Worm (Caenorhabditis elegans) whole organism, late embryonic: Measurements from ENCODE around the gene umps-1.

Source experiments
- C08G9.2 ChIP-seq: sonication (generic microtip); optimal IDR thresholded peaks from 2 replicates; lab custom pipeline; 2016; ENCODE audit warnings: mild to moderate bottlenecking, missing genetic modification characterization, moderate library complexity, missing compliant biosample characterization
- C38D4.7 ChIP-seq: fragments of 200-800 bp; sonication (Bioruptor generic); optimal IDR thresholded peaks from 2 replicates; lab custom pipeline; 2018; ENCODE audit warnings: mild to moderate bottlenecking, missing genetic modification characterization, moderate library complexity, missing compliant biosample characterization
- F13H6.1 ChIP-seq: sonication (generic microtip); optimal IDR thresholded peaks from 2 replicates; lab custom pipeline; 2016; ENCODE audit warnings: missing genetic modification characterization, missing compliant biosample characterization
- K02D7.2 ChIP-seq: sonication (generic microtip); optimal IDR thresholded peaks from 2 replicates; lab custom pipeline; 2017; ENCODE audit warnings: mild to moderate bottlenecking, missing genetic modification characterization, missing compliant biosample characterization
- K09A11.1 ChIP-seq: sonication (generic microtip); optimal IDR thresholded peaks from 2 replicates; lab custom pipeline; 2017; ENCODE audit warnings: antibody characterized with exemption, mild to moderate bottlenecking, missing genetic modification characterization, missing compliant biosample characterization; ENCODE audit not compliant: insufficient read depth
- T23F11.4 ChIP-seq: fragments of 200-800 bp; sonication (Bioruptor generic); optimal IDR thresholded peaks from 2 replicates; lab custom pipeline; 2018; ENCODE audit warnings: mild to moderate bottlenecking, missing genetic modification characterization, missing compliant biosample characterization
- ahr-1 ChIP-seq: sonication (generic microtip); optimal IDR thresholded peaks from 2 replicates; lab custom pipeline; 2016; ENCODE audit warnings: missing genetic modification characterization, missing compliant biosample characterization
- ama-1 ChIP-seq: fragments of 150-350 bp; optimal IDR thresholded peaks from 2 replicates; lab custom pipeline; 2014
- ceh-14 ChIP-seq: sonication (generic microtip); optimal IDR thresholded peaks from 2 replicates; lab custom pipeline; 2016; ENCODE audit warnings: missing genotype, missing genetic modification characterization, missing compliant biosample characterization
- ceh-18 ChIP-seq: sonication (generic microtip); optimal IDR thresholded peaks from 2 replicates; lab custom pipeline; 2016; ENCODE audit warnings: missing genetic modification characterization, missing compliant biosample characterization
- ceh-19 ChIP-seq: fragments of 200-800 bp; sonication (Bioruptor generic); optimal IDR thresholded peaks from 2 replicates; lab custom pipeline; 2018; ENCODE audit warnings: mild to moderate bottlenecking, missing genetic modification characterization, missing compliant biosample characterization
- ceh-2 ChIP-seq: sonication (generic microtip); optimal IDR thresholded peaks from 2 replicates; lab custom pipeline; 2016; ENCODE audit warnings: missing genotype, missing genetic modification characterization, missing compliant biosample characterization
- ceh-22 ChIP-seq: sonication (generic microtip); optimal IDR thresholded peaks from 2 replicates; lab custom pipeline; 2017; ENCODE audit warnings: missing biosample characterization, missing genetic modification characterization
- ceh-30 ChIP-seq: fragments of 150-350 bp; optimal IDR thresholded peaks from 2 replicates; lab custom pipeline; 2014; ENCODE audit warnings: missing biosample characterization, missing genetic modification characterization
- ceh-31 ChIP-seq: sonication (generic microtip); optimal IDR thresholded peaks from 2 replicates; lab custom pipeline; 2016; ENCODE audit warnings: missing genetic modification characterization, missing compliant biosample characterization
- ceh-34 ChIP-seq: sonication (generic microtip); optimal IDR thresholded peaks from 2 replicates; lab custom pipeline; 2016; ENCODE audit warnings: mild to moderate bottlenecking, missing genetic modification characterization, missing compliant biosample characterization
- ceh-45 ChIP-seq: fragments of 200-800 bp; sonication (Bioruptor generic); IDR thresholded peaks from 2 replicates; pipeline ENCODE4 v1.3.6; 2022; ENCODE audit warnings: missing genetic modification reagents, missing genetic modification characterization, missing compliant biosample characterization
- ceh-48 ChIP-seq: sonication (generic microtip); optimal IDR thresholded peaks from 2 replicates; lab custom pipeline; 2016; ENCODE audit warnings: missing genetic modification characterization, inconsistent platforms, missing compliant biosample characterization
- ceh-6 ChIP-seq: fragments of 200-800 bp; sonication (Bioruptor generic); optimal IDR thresholded peaks from 2 replicates; lab custom pipeline; 2018; ENCODE audit warnings: mild to moderate bottlenecking, missing genetic modification characterization, missing compliant biosample characterization
- ceh-9 ChIP-seq: sonication (generic microtip); optimal IDR thresholded peaks from 2 replicates; lab custom pipeline; 2016; ENCODE audit warnings: mild to moderate bottlenecking, missing genetic modification characterization, inconsistent platforms, missing compliant biosample characterization
- che-1 ChIP-seq: sonication (generic microtip); optimal IDR thresholded peaks from 2 replicates; lab custom pipeline; 2016; ENCODE audit warnings: mild to moderate bottlenecking, missing genetic modification characterization, missing compliant biosample characterization
- dmd-4 ChIP-seq: sonication (generic microtip); optimal IDR thresholded peaks from 2 replicates; lab custom pipeline; 2016; ENCODE audit warnings: borderline replicate concordance, missing genetic modification characterization, missing compliant biosample characterization
- dve-1 ChIP-seq: sonication (generic microtip); optimal IDR thresholded peaks from 2 replicates; lab custom pipeline; 2017; ENCODE audit warnings: antibody characterized with exemption, mild to moderate bottlenecking, missing genetic modification characterization, missing compliant biosample characterization
- elt-2 ChIP-seq: sonication (generic microtip); optimal IDR thresholded peaks from 2 replicates; lab custom pipeline; 2016; ENCODE audit warnings: missing genetic modification reagents, missing genetic modification characterization, missing compliant biosample characterization
- elt-4 ChIP-seq: sonication (generic microtip); optimal IDR thresholded peaks from 2 replicates; lab custom pipeline; 2016; ENCODE audit warnings: missing genetic modification characterization, missing compliant biosample characterization
- ets-4 ChIP-seq: sonication (generic microtip); optimal IDR thresholded peaks from 2 replicates; lab custom pipeline; 2016; ENCODE audit warnings: missing genetic modification characterization, missing compliant biosample characterization
- eyg-1 ChIP-seq: sonication (generic microtip); optimal IDR thresholded peaks from 2 replicates; lab custom pipeline; 2016; ENCODE audit warnings: missing genotype, missing genetic modification characterization, missing compliant biosample characterization
- fax-1 ChIP-seq: sonication (generic microtip); optimal IDR thresholded peaks from 2 replicates; lab custom pipeline; 2016; ENCODE audit warnings: missing genotype, missing genetic modification characterization, missing compliant biosample characterization
- fkh-10 ChIP-seq: fragments of 150-350 bp; optimal IDR thresholded peaks from 2 replicates; lab custom pipeline; 2014; ENCODE audit warnings: missing biosample characterization, missing genetic modification reagents, missing genetic modification characterization
- fkh-6 ChIP-seq: sonication (generic microtip); optimal IDR thresholded peaks from 2 replicates; lab custom pipeline; 2016; ENCODE audit warnings: missing genetic modification characterization, missing compliant biosample characterization
- gmeb-2 ChIP-seq: sonication (generic microtip); optimal IDR thresholded peaks from 2 replicates; lab custom pipeline; 2016; ENCODE audit warnings: missing genetic modification characterization, inconsistent platforms, missing compliant biosample characterization
- hlh-30 ChIP-seq: sonication (generic microtip); optimal IDR thresholded peaks from 2 replicates; lab custom pipeline; 2017; ENCODE audit warnings: antibody characterized with exemption, missing genetic modification characterization, missing compliant biosample characterization; ENCODE audit not compliant: insufficient read depth
- hlh-6 ChIP-seq: sonication (generic microtip); optimal IDR thresholded peaks from 2 replicates; lab custom pipeline; 2016; ENCODE audit warnings: missing genotype, missing genetic modification characterization, missing compliant biosample characterization
- lim-6 ChIP-seq: sonication (generic microtip); optimal IDR thresholded peaks from 2 replicates; lab custom pipeline; 2016; ENCODE audit warnings: missing genetic modification characterization, missing compliant biosample characterization
- lin-11 ChIP-seq: fragments of 200-800 bp; sonication (Bioruptor generic); optimal IDR thresholded peaks from 2 replicates; lab custom pipeline; 2018; ENCODE audit warnings: mild to moderate bottlenecking, missing genetic modification characterization, missing compliant biosample characterization
- mec-3 ChIP-seq: sonication (generic microtip); optimal IDR thresholded peaks from 2 replicates; lab custom pipeline; 2016; ENCODE audit warnings: borderline replicate concordance, missing genetic modification characterization, missing compliant biosample characterization
- nfya-1 ChIP-seq: sonication (generic microtip); optimal IDR thresholded peaks from 2 replicates; lab custom pipeline; 2017; ENCODE audit warnings: missing genetic modification characterization, mild to moderate bottlenecking, missing compliant biosample characterization, antibody characterized with exemption, moderate library complexity
- nhr-232 ChIP-seq: sonication (generic microtip); optimal IDR thresholded peaks from 2 replicates; lab custom pipeline; 2016; ENCODE audit warnings: missing genetic modification characterization, missing compliant biosample characterization
- npax-4 ChIP-seq: sonication (generic microtip); optimal IDR thresholded peaks from 2 replicates; lab custom pipeline; 2016; ENCODE audit warnings: missing genetic modification characterization, missing compliant biosample characterization
- pag-3 ChIP-seq: sonication (generic microtip); optimal IDR thresholded peaks from 2 replicates; lab custom pipeline; 2016; ENCODE audit warnings: missing compliant biosample characterization, missing genetic modification characterization, borderline replicate concordance
- pat-9 ChIP-seq: fragments of 200-800 bp; sonication (Bioruptor generic); optimal IDR thresholded peaks from 2 replicates; lab custom pipeline; 2018; ENCODE audit warnings: mild to moderate bottlenecking, missing genetic modification characterization, moderate library complexity, missing compliant biosample characterization
- pha-4 ChIP-seq: fragments of 150-350 bp; optimal IDR thresholded peaks from 2 replicates; lab custom pipeline; 2018; ENCODE audit warnings: missing biosample characterization, missing genetic modification reagents, missing genetic modification characterization
- pros-1 ChIP-seq: fragments of 150-350 bp; optimal IDR thresholded peaks from 2 replicates; lab custom pipeline; 2014; ENCODE audit warnings: missing biosample characterization, missing genetic modification reagents, missing genetic modification characterization
- ref-2 ChIP-seq: sonication (generic microtip); optimal IDR thresholded peaks from 2 replicates; lab custom pipeline; 2016; ENCODE audit warnings: missing genetic modification characterization, missing compliant biosample characterization
- rnt-1 ChIP-seq: sonication (generic microtip); optimal IDR thresholded peaks from 2 replicates; lab custom pipeline; 2016; ENCODE audit warnings: missing genetic modification characterization, missing compliant biosample characterization
- sdc-2 ChIP-seq: sonication (generic microtip); optimal IDR thresholded peaks from 2 replicates; lab custom pipeline; 2016; ENCODE audit warnings: missing genotype, missing genetic modification characterization, missing compliant biosample characterization
- sox-4 ChIP-seq: sonication (generic microtip); optimal IDR thresholded peaks from 2 replicates; lab custom pipeline; 2017; ENCODE audit warnings: mild to moderate bottlenecking, missing genetic modification characterization, inconsistent platforms, missing compliant biosample characterization
- syd-9 ChIP-seq: sonication (generic microtip); optimal IDR thresholded peaks from 2 replicates; lab custom pipeline; 2016; ENCODE audit warnings: mild to moderate bottlenecking, missing genetic modification characterization, moderate library complexity, missing compliant biosample characterization
- tbx-7 ChIP-seq: sonication (generic microtip); optimal IDR thresholded peaks from 2 replicates; lab custom pipeline; 2016; ENCODE audit warnings: missing genotype, missing genetic modification characterization, missing compliant biosample characterization
- ttx-3 ChIP-seq: sonication (generic microtip); optimal IDR thresholded peaks from 2 replicates; lab custom pipeline; 2016; ENCODE audit warnings: missing genetic modification reagents, missing genetic modification characterization, missing compliant biosample characterization
- unc-55 ChIP-seq: sonication (generic microtip); optimal IDR thresholded peaks from 2 replicates; lab custom pipeline; 2017; ENCODE audit warnings: missing biosample characterization, missing genetic modification reagents, missing genetic modification characterization
- unc-86 ChIP-seq: sonication (generic microtip); optimal IDR thresholded peaks from 2 replicates; lab custom pipeline; 2016; ENCODE audit warnings: missing genetic modification characterization, missing compliant biosample characterization
- zip-5 ChIP-seq: sonication (generic microtip); optimal IDR thresholded peaks from 2 replicates; lab custom pipeline; 2016; ENCODE audit warnings: missing genetic modification characterization, missing compliant biosample characterization
- ztf-16 ChIP-seq: sonication (generic microtip); optimal IDR thresholded peaks from 2 replicates; lab custom pipeline; 2017; ENCODE audit warnings: missing genetic modification characterization, missing compliant biosample characterization

Gene umps-1

ce11 chrIII:10318755-10319154, 38.7 kb downstream of the umps-1 start, which contains the start of gene unc-69:
unc-69 (plus strand) TSS chrIII:10318939.
- TF ChIP-seq ceh-45 (GFP tag; lab: Robert Waterston, UW) (no peak), elt-4 (no peak), ceh-22 (tag; lab: Kevin White, UChicago) (no peak), fkh-10 (GFP tag; lab: Kevin White, UChicago) (no peak), ceh-31 (tag; lab: Kevin White, UChicago) (peak; percentile 35), ceh-34 (peak; percentile 30), T23F11.4 (no peak), elt-2 (no peak), ztf-16 (tag; lab: Kevin White, UChicago) (no peak), C08G9.2 (no peak), ceh-6 (no peak), ceh-19 (GFP tag; lab: Kevin White, UChicago) (no peak), sox-4 (tag; lab: Kevin White, UChicago) (no peak), nfya-1 (tag; lab: Kevin White, UChicago) (peak; percentile 75), ceh-14 (tag; lab: Kevin White, UChicago) (no peak), ceh-9 (no peak), nhr-232 (tag; lab: Kevin White, UChicago) (no peak), ref-2 (tag; lab: Kevin White, UChicago) (peak; percentile 30), ttx-3 (tag; lab: Kevin White, UChicago) (no peak), rnt-1 (no peak), ets-4 (no peak), pha-4 (tag; lab: Kevin White, UChicago) (no peak), mec-3 (tag; lab: Kevin White, UChicago) (no peak), ceh-18 (peak; percentile 6), fax-1 (tag; lab: Kevin White, UChicago) (no peak), F13H6.1 (tag; lab: Kevin White, UChicago) (no peak), sdc-2 (tag; lab: Kevin White, UChicago) (no peak), syd-9 (tag; lab: Kevin White, UChicago) (no peak), unc-86 (tag; lab: Kevin White, UChicago) (no peak), unc-55 (peak; percentile 10), K02D7.2 (tag; lab: Kevin White, UChicago) (no peak), tbx-7 (tag; lab: Kevin White, UChicago) (no peak), ceh-2 (tag; lab: Kevin White, UChicago) (no peak), che-1 (tag; lab: Kevin White, UChicago) (no peak), npax-4 (tag; lab: Kevin White, UChicago) (no peak), lim-6 (tag; lab: Kevin White, UChicago) (no peak), ceh-48 (tag; lab: Kevin White, UChicago) (peak; percentile 99), pat-9 (tag; lab: Kevin White, UChicago) (no peak), C38D4.7 (GFP tag; lab: Kevin White, UChicago) (no peak), pag-3 (tag; lab: Kevin White, UChicago) (no peak), hlh-30 (tag; lab: Kevin White, UChicago) (no peak), K09A11.1 (no peak), eyg-1 (tag; lab: Kevin White, UChicago) (no peak), fkh-6 (tag; lab: Kevin White, UChicago) (no peak), dmd-4 (tag; lab: Kevin White, UChicago) (no peak), pros-1 (tag; lab: Kevin White, UChicago) (no peak), dve-1 (tag; lab: Kevin White, UChicago) (peak; percentile 2), ahr-1 (tag; lab: Kevin White, UChicago) (no peak), lin-11 (no peak), ceh-30 (no peak), zip-5 (tag; lab: Kevin White, UChicago) (no peak), hlh-6 (tag; lab: Kevin White, UChicago) (no peak), ama-1 (lab: Kevin White, UChicago) (no peak), gmeb-2 (tag; lab: Kevin White, UChicago) (no peak)
